Fruit fly (Drosophila melanogaster) whole organism, adult: ENCODE data around the gene Tdrd3.

ENCODE experiments used
- CG11617 ChIP-seq: fragments of 200-800 bp; sonication (Bioruptor generic); optimal IDR thresholded peaks from 2 replicates; lab custom pipeline; 2017; ENCODE audit warnings: mild to moderate bottlenecking, missing biosample characterization, missing genetic modification reagents, missing genetic modification characterization
- CG12768 ChIP-seq: fragments of 200-800 bp; sonication (Bioruptor generic); optimal IDR thresholded peaks from 2 replicates; lab custom pipeline; 2017; ENCODE audit warnings: missing biosample characterization, missing genetic modification characterization, mild to moderate bottlenecking, moderate library complexity, missing genetic modification reagents
- CG14711 ChIP-seq: fragments of 200-800 bp; sonication (Bioruptor generic); optimal IDR thresholded peaks from 2 replicates; lab custom pipeline; 2018; ENCODE audit warnings: missing biosample characterization, mild to moderate bottlenecking, missing genetic modification characterization, moderate library complexity
- CG33017 ChIP-seq: fragments of 200-800 bp; sonication (Bioruptor generic); optimal IDR thresholded peaks from 2 replicates; lab custom pipeline; 2018; ENCODE audit warnings: missing biosample characterization, mild to moderate bottlenecking, missing genetic modification characterization, moderate library complexity
- CG7045 ChIP-seq: fragments of 200-800 bp; sonication (Bioruptor generic); optimal IDR thresholded peaks from 2 replicates; lab custom pipeline; 2017; ENCODE audit warnings: missing biosample characterization, mild to moderate bottlenecking, missing genetic modification characterization
- Hr96 ChIP-seq: fragments of 200-800 bp; sonication (Bioruptor generic); optimal IDR thresholded peaks from 2 replicates; lab custom pipeline; 2016; ENCODE audit warnings: missing biosample characterization, missing genetic modification characterization
- cnc ChIP-seq, 2 experiments: fragments of >200 bp; optimal IDR thresholded peaks; 2 replicates each; lab custom pipeline; 2017
- pad ChIP-seq: fragments of 200-800 bp; sonication (Bioruptor generic); optimal IDR thresholded peaks from 3 replicates; lab custom pipeline; 2017; ENCODE audit warnings: missing biosample characterization, missing genetic modification characterization, mild to moderate bottlenecking, moderate library complexity, missing genetic modification reagents

DNA sequence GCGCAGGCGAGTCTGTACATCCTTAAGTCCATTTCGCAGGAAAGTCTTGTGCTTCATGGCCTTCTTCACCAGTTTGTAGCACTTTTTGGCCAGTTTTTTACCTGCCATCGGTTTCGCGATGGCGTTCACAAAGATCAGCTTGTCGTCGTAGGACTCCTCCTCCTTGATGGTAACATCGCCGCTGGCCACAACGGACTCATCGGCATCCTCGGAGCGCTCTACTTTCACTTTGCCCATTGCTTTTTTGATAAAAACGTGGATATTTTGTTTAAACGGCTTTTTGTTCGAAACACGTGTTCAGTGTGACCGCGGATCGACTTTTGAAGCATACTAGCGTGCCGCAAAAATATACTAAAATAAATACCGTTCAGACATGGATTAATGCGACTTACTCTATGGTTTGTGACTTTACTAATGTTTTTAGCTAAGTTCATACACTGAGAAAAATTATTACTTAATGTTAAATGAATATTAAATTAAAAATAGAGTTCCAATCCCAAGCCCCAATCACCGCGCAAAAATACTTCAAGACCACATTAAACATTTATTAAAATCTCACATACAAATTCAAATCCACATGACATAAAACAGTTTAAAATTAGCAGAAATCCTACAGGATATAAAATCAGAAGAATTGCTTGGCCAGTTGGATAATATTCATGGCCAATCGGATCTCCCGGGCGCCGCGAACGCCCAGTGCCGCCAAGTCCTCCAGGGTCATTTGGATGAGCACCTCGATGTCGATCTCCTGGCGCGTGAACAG, 15.4 kb downstream of the Tdrd3 start, which contains the start of gene NHP2:
- TF ChIP-seq CG14711 (tag; lab: Kevin White, UChicago) (peak; percentile 69), cnc (optimal IDR thresholded peaks at IDR 0.05; lab: Kevin White, UChicago) (no peak), pad (peak; percentile 4), Hr96 (GFP tag; lab: Kevin White, UChicago) (peak; percentile 27), CG33017 (tag; lab: Kevin White, UChicago) (peak; percentile 76), CG12768 (GFP tag; lab: Kevin White, UChicago) (peak; percentile 52), CG11617 (GFP tag; lab: Kevin White, UChicago) (peak; percentile 72), CG7045 (peak; percentile 67)
